Fruit fly (Drosophila melanogaster): ENCODE data around the gene CG5011.

CG5011 gene

dm6 chr2L:1207432-1207831 is 7.0 kb downstream of the CG5011 start (continued):
- TF ChIP-seq maf-S (GFP tag; optimal IDR thresholded peaks at IDR 0.05), result no peak
- TF ChIP-seq chif (GFP tag; optimal IDR thresholded peaks at IDR 0.05), result peak in 1 of 2 experiments; percentile 26
- TF ChIP-seq trem (tag; optimal IDR thresholded peaks at IDR 0.05), result no peak
- TF ChIP-seq CG14667 (GFP tag; IDR thresholded peaks at IDR 0.05), result peak; percentile 28; the same call in 1 of the 2 replicates
- TF ChIP-seq CG2875 (GFP tag; optimal IDR thresholded peaks at IDR 0.05), result peak; percentile 5
- TF ChIP-seq Drgx (GFP tag; IDR thresholded peaks at IDR 0.05), result no peak
- TF ChIP-seq CG12155 (GFP tag; optimal IDR thresholded peaks at IDR 0.05), result peak; percentile 12
- no peak for TF ChIP-seq CG1647 (GFP tag; optimal IDR thresholded peaks at IDR 0.05)
- no peak for TF ChIP-seq Camta (GFP tag; optimal IDR thresholded peaks at IDR 0.05)
- no peak for TF ChIP-seq ERR (GFP tag; optimal IDR thresholded peaks at IDR 0.05)
- TF ChIP-seq CG6654 (GFP tag; optimal IDR thresholded peaks at IDR 0.05), result no peak
- no peak for TF ChIP-seq vnd (GFP tag; IDR thresholded peaks at IDR 0.05; ENCODE audit: partially characterized antibody)
- TF ChIP-seq CG12236 (GFP tag; optimal IDR thresholded peaks at IDR 0.05), result no peak
- 0 out of 2 replicates have a peak, but pooled peaks have one; percentile 21 for TF ChIP-seq CG11085 (GFP tag; IDR thresholded peaks at IDR 0.05)
- TF ChIP-seq YL-1 (GFP tag; optimal IDR thresholded peaks at IDR 0.05), result no peak
- TF ChIP-seq CG10654 (GFP tag; optimal IDR thresholded peaks at IDR 0.05), result no peak
- no peak for TF ChIP-seq sna (GFP tag; IDR thresholded peaks at IDR 0.05; ENCODE audit: partially characterized antibody)
- TF ChIP-seq CG14441 (GFP tag; IDR thresholded peaks at IDR 0.05), result peak; percentile 72
- no peak for TF ChIP-seq CG34224 (GFP tag; IDR thresholded peaks at IDR 0.05; ENCODE audit: partially characterized antibody)
- peak; percentile 66 for TF ChIP-seq Sox102F (GFP tag; optimal IDR thresholded peaks at IDR 0.05)
- no peak for TF ChIP-seq CG34376 (GFP tag; optimal IDR thresholded peaks at IDR 0.05)
- no peak for TF ChIP-seq HLH4C (GFP tag; IDR thresholded peaks at IDR 0.05; ENCODE audit: partially characterized antibody)
- TF ChIP-seq CG2129 (GFP tag; IDR thresholded peaks at IDR 0.05; ENCODE audit: partially characterized antibody), result no peak
- no peak for TF ChIP-seq CG14710 (tag; optimal IDR thresholded peaks at IDR 0.05)
- TF ChIP-seq tin (GFP tag; optimal IDR thresholded peaks at IDR 0.05), result no peak
- no peak for TF ChIP-seq aop (GFP tag; IDR thresholded peaks at IDR 0.05)
- no peak for TF ChIP-seq CG8290 (GFP tag; optimal IDR thresholded peaks at IDR 0.05)
- TF ChIP-seq CG8290 (tag; optimal IDR thresholded peaks at IDR 0.05), result peak in 1 of 2 experiments; percentile 43
- TF ChIP-seq CG4820 (GFP tag; optimal IDR thresholded peaks at IDR 0.05), result no peak
- no peak for TF ChIP-seq wek (GFP tag; optimal IDR thresholded peaks at IDR 0.05)
- TF ChIP-seq Bgb (GFP tag; IDR thresholded peaks at IDR 0.05; ENCODE audit: partially characterized antibody), result no peak
- TF ChIP-seq sqz (GFP tag; optimal IDR thresholded peaks at IDR 0.05), result no peak
- peak; percentile 12 for TF ChIP-seq phol (tag; optimal IDR thresholded peaks at IDR 0.05)
- TF ChIP-seq shn (GFP tag; optimal IDR thresholded peaks at IDR 0.05), result no peak
- TF ChIP-seq scrt (GFP tag; optimal IDR thresholded peaks at IDR 0.05), result peak; percentile 1
- no peak for TF ChIP-seq p53 (GFP tag; optimal IDR thresholded peaks at IDR 0.05)
- no peak for TF ChIP-seq CG9727 (GFP tag; optimal IDR thresholded peaks at IDR 0.05)
- TF ChIP-seq schlank (tag; optimal IDR thresholded peaks at IDR 0.05), result no peak
- TF ChIP-seq odd (GFP tag; optimal IDR thresholded peaks at IDR 0.05), result peak; percentile 24
- TF ChIP-seq CG14050 (GFP tag; IDR thresholded peaks at IDR 0.05), result peak; percentile 58; the same call in 2 of the 3 replicates
- TF ChIP-seq CG11398 (GFP tag; optimal IDR thresholded peaks at IDR 0.05), result no peak
- TF ChIP-seq Mad (GFP tag; optimal IDR thresholded peaks at IDR 0.05), result no peak
- TF ChIP-seq gem (tag; optimal IDR thresholded peaks at IDR 0.05), result peak; percentile 68
- TF ChIP-seq CG17361 (GFP tag; IDR thresholded peaks at IDR 0.05), result 0 out of 3 replicates have a peak, but pooled peaks have one; percentile 19
- TF ChIP-seq Awh (GFP tag; IDR thresholded peaks at IDR 0.05), result 0 out of 2 replicates have a peak, but pooled peaks have one; percentile 56
- peak in 1 of 2 experiments; percentile 21 for TF ChIP-seq bsh (GFP tag; optimal IDR thresholded peaks at IDR 0.05)
- peak; percentile 50 for TF ChIP-seq CG15514 (GFP tag; optimal IDR thresholded peaks at IDR 0.05)
- TF ChIP-seq Nf-YA (GFP tag; IDR thresholded peaks at IDR 0.05), result peak; percentile 61
- TF ChIP-seq CG2678 (tag; optimal IDR thresholded peaks at IDR 0.05), result peak; percentile 60
- TF ChIP-seq CG8944 (GFP tag; optimal IDR thresholded peaks at IDR 0.05), result peak; percentile 27

All from whole organism, embryonic.